Fruit fly (Drosophila melanogaster): ENCODE results near the gene CG9500.
A peak's percentile ranks its signal among the peaks of the same experiment; 100 is the strongest.

CG9500 gene

DNA sequence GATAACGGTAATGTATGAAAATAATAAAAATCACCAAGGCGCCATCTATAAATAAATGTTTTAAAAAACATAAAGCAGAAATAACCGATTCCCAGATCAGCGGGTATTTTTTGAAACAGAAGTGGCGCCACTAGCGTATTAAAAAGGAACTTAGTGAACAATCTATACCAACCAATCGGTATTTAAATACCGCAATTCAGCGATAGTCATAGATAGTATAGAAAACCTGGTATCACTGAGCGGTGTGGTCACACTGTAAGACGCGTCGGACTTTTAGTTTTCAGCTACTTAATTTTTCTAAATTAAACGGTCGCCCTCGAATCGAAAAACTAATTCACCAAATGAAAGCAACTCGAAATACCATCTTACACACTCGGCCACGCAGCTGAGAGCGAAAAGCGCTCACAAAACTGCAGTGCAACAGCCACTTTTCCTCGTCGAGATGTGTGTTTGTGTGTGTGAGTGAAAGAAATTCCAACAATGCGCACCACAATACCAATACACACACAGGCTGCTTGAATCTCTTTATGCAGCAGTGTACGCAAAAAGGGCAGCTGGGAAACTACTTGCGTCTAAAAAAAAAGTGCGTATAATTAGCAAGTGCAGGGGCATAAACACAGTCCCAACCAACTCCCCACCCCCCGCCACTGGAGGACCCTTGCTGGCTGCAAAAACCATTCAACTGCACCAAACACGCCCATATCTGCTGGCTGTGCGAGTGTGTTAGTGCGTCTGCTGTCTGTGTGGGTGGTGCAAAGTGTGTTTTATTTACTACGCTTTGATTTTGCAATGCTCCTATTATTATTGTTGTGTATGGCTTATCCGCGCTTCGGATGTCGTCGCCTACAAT, 34.4 kb downstream of the CG9500 start, which contains the start of gene PDZ-GEF (continued):
- peak; percentile 74 for TF ChIP-seq nmo (GFP tag; optimal IDR thresholded peaks at IDR 0.05)
- TF ChIP-seq tll (GFP tag; optimal IDR thresholded peaks at IDR 0.05), result no peak
- TF ChIP-seq CG7786 (GFP tag; optimal IDR thresholded peaks at IDR 0.05), result no peak
- TF ChIP-seq CG7372 (GFP tag; IDR thresholded peaks at IDR 0.05), result no peak; the same call in 1 of the 2 replicates
- TF ChIP-seq caup (GFP tag; optimal IDR thresholded peaks at IDR 0.05; ENCODE audit: severe bottlenecking), result peak; percentile 49
- TF ChIP-seq kay (GFP tag; optimal IDR thresholded peaks at IDR 0.05), result peak; percentile 7
- TF ChIP-seq bcd (GFP tag; optimal IDR thresholded peaks at IDR 0.05), result peak; percentile 38
- peak; percentile 91 for TF ChIP-seq sens (GFP tag)
- TF ChIP-seq br (optimal IDR thresholded peaks at IDR 0.05), result no peak
- TF ChIP-seq Trl (optimal IDR thresholded peaks at IDR 0.05), result no peak
- TF ChIP-seq Trl (GFP tag; optimal IDR thresholded peaks at IDR 0.05), result peak; percentile 75
- no peak for TF ChIP-seq Taf1 (GFP tag; IDR thresholded peaks at IDR 0.05)
- TF ChIP-seq Mrtf (GFP tag; IDR thresholded peaks at IDR 0.05), result no peak
- no peak for TF ChIP-seq CG15269 (tag; optimal IDR thresholded peaks at IDR 0.05)
- TF ChIP-seq CG9727 (GFP tag; optimal IDR thresholded peaks at IDR 0.05), result no peak
- no peak for TF ChIP-seq CG17385 (GFP tag; optimal IDR thresholded peaks at IDR 0.05)
- TF ChIP-seq Ptx1 (GFP tag; IDR thresholded peaks at IDR 0.05), result peak; percentile 59
- no peak for TF ChIP-seq CG13296 (GFP tag; optimal IDR thresholded peaks at IDR 0.05)
- peak; percentile 62 for TF ChIP-seq tin (GFP tag; optimal IDR thresholded peaks at IDR 0.05)
- TF ChIP-seq CG10565 (GFP tag; optimal IDR thresholded peaks at IDR 0.05), result no peak
- no peak for TF ChIP-seq CG8924 (tag; optimal IDR thresholded peaks at IDR 0.05)
- TF ChIP-seq stc (GFP tag; IDR thresholded peaks at IDR 0.05), result 0 out of 2 replicates have a peak, but pooled peaks have one; percentile 27
- no peak for TF ChIP-seq CG15514 (GFP tag; optimal IDR thresholded peaks at IDR 0.05)
- TF ChIP-seq CG34376 (GFP tag; optimal IDR thresholded peaks at IDR 0.05), result no peak
- peak; percentile 53; the same call in 1 of the 2 replicates for TF ChIP-seq bbx (GFP tag; IDR thresholded peaks at IDR 0.05; ENCODE audit: partially characterized antibody)
- no peak for TF ChIP-seq kah (GFP tag; optimal IDR thresholded peaks at IDR 0.05)
- no peak for TF ChIP-seq jigr1 (GFP tag; IDR thresholded peaks at IDR 0.05)
- TF ChIP-seq CG42726 (GFP tag; IDR thresholded peaks at IDR 0.05; ENCODE audit: partially characterized antibody), result peak; percentile 51; the same call in 1 of the 2 replicates
- peak; percentile 53 for TF ChIP-seq grau (tag; optimal IDR thresholded peaks at IDR 0.05)
- TF ChIP-seq CG17328 (GFP tag; IDR thresholded peaks at IDR 0.05), result peak; percentile 50; the same call in 1 of the 2 replicates
- no peak for TF ChIP-seq zfh2 (GFP tag; optimal IDR thresholded peaks at IDR 0.05)
- TF ChIP-seq gem (tag; optimal IDR thresholded peaks at IDR 0.05), result no peak
- TF ChIP-seq CG32772 (GFP tag; IDR thresholded peaks at IDR 0.05), result peak; percentile 8; the same call in 1 of the 2 replicates
- no peak for TF ChIP-seq cad (GFP tag; optimal IDR thresholded peaks at IDR 0.05)
- TF ChIP-seq CG4730 (GFP tag; IDR thresholded peaks at IDR 0.05), result no peak; the same call in 1 of the 2 replicates
- TF ChIP-seq sug (tag; optimal IDR thresholded peaks at IDR 0.05), result peak; percentile 21
- no peak for TF ChIP-seq unpg (GFP tag; optimal IDR thresholded peaks at IDR 0.05)
- TF ChIP-seq lola (GFP tag; optimal IDR thresholded peaks at IDR 0.05), result peak in 1 of 3 experiments; percentile 89
- no peak for TF ChIP-seq CG1603 (tag; optimal IDR thresholded peaks at IDR 0.05)
- 0 out of 2 replicates have a peak, but pooled peaks have one; percentile 33 for TF ChIP-seq inv (GFP tag; IDR thresholded peaks at IDR 0.05; ENCODE audit: partially characterized antibody)
- TF ChIP-seq CG11247 (GFP tag; IDR thresholded peaks at IDR 0.05), result peak; percentile 66
- TF ChIP-seq Hr51 (GFP tag; optimal IDR thresholded peaks at IDR 0.05), result no peak
- TF ChIP-seq MTF-1 (GFP tag; optimal IDR thresholded peaks at IDR 0.05; ENCODE audit: borderline replicate concordance), result peak; percentile 62
- TF ChIP-seq vnd (GFP tag; IDR thresholded peaks at IDR 0.05; ENCODE audit: partially characterized antibody), result no peak
- peak; percentile 69 for TF ChIP-seq CHES-1-like (GFP tag; optimal IDR thresholded peaks at IDR 0.05)
- peak; percentile 69; the same call in 2 of the 3 replicates for TF ChIP-seq H15 (GFP tag; IDR thresholded peaks at IDR 0.05)
- TF ChIP-seq dan (GFP tag; IDR thresholded peaks at IDR 0.05), result no peak
- peak in 1 of 2 experiments; percentile 34 for TF ChIP-seq Pdp1 (GFP tag; optimal IDR thresholded peaks at IDR 0.05)

Data from whole organism, embryonic.